Worm (Caenorhabditis elegans) whole organism, L4/young adult: ENCODE measurements around the gene snn-1.

Source experiments
- W03F9.2 ChIP-seq: fragments of 150-350 bp; optimal IDR thresholded peaks from 2 replicates; lab custom pipeline; 2014; ENCODE audit warnings: missing biosample characterization, missing genetic modification characterization
- dao-5 ChIP-seq: sonication (generic microtip); optimal IDR thresholded peaks from 2 replicates; lab custom pipeline; 2016; ENCODE audit warnings: missing genotype, missing genetic modification characterization, moderate library complexity, missing compliant biosample characterization
- him-1 ChIP-seq: sonication (generic microtip); optimal IDR thresholded peaks from 2 replicates; lab custom pipeline; 2016; ENCODE audit warnings: missing genotype, missing genetic modification reagents, missing genetic modification characterization, missing compliant biosample characterization

ce11 chrIV:1814764-1815518, at the start of gene snn-1:
- TF ChIP-seq W03F9.2 (tag; lab: Kevin White, UChicago) (no peak), dao-5 (tag; lab: Kevin White, UChicago) (no peak), him-1 (tag; lab: Kevin White, UChicago) (no peak)
